Fruit fly (Drosophila melanogaster) whole organism, embryonic: ENCODE data around the gene Cpr67Fb.

Experiments used
- Atf3 ChIP-seq: fragments of 200-800 bp; sonication (Bioruptor generic); optimal IDR thresholded peaks from 3 replicates; lab custom pipeline; 2016; ENCODE audit warnings: missing biosample characterization, missing genetic modification characterization
- Bgb ChIP-seq: fragments of 200-800 bp; sonication (Bioruptor generic); IDR thresholded peaks from 2 replicates; pipeline ENCODE4 v1.3.6; 2022; ENCODE audit warnings: missing biosample characterization, missing genetic modification characterization; ENCODE audit not compliant: partially characterized antibody
- Blimp-1 ChIP-seq: fragments of 200-800 bp; sonication (Bioruptor generic); optimal IDR thresholded peaks from 3 replicates; lab custom pipeline; 2018; ENCODE audit warnings: missing biosample characterization, missing genetic modification characterization, mild to moderate bottlenecking, moderate library complexity, missing genetic modification reagents
- Bteb2 ChIP-seq: fragments of 200-800 bp; sonication (Bioruptor generic); optimal IDR thresholded peaks from 2 replicates; lab custom pipeline; 2016; ENCODE audit warnings: missing biosample characterization, missing genetic modification characterization
- CG11560 ChIP-seq: fragments of 200-800 bp; sonication (Bioruptor generic); IDR thresholded peaks from 3 replicates; pipeline ENCODE4 v1.3.6; 2022; ENCODE audit warnings: missing biosample characterization, missing genetic modification characterization
- CG12769 ChIP-seq: fragments of 200-800 bp; sonication (Bioruptor generic); optimal IDR thresholded peaks from 2 replicates; lab custom pipeline; 2019; ENCODE audit warnings: missing biosample characterization, mild to moderate bottlenecking, missing genetic modification characterization, moderate library complexity
- CG13424 ChIP-seq: fragments of 200-800 bp; sonication (Bioruptor generic); optimal IDR thresholded peaks from 2 replicates; lab custom pipeline; 2019; ENCODE audit warnings: missing biosample characterization, mild to moderate bottlenecking, missing genetic modification characterization, moderate library complexity
- CG14014 ChIP-seq: fragments of 200-800 bp; sonication (Bioruptor generic); IDR thresholded peaks from 2 replicates; pipeline ENCODE4 v1.3.6; 2022; ENCODE audit warnings: missing biosample characterization, missing genetic modification characterization
- CG14050 ChIP-seq: fragments of 200-800 bp; sonication (Bioruptor generic); IDR thresholded peaks from 3 replicates; pipeline ENCODE4 v1.3.6; 2022; ENCODE audit warnings: missing biosample characterization, missing genetic modification characterization
- CG17912 ChIP-seq: fragments of 200-800 bp; sonication (Bioruptor generic); optimal IDR thresholded peaks from 2 replicates; lab custom pipeline; 2018; ENCODE audit warnings: missing biosample characterization, mild to moderate bottlenecking, missing genetic modification characterization
- CG1832 ChIP-seq: fragments of 200-800 bp; sonication (Bioruptor generic); optimal IDR thresholded peaks from 2 replicates; lab custom pipeline; 2017; ENCODE audit warnings: missing biosample characterization, mild to moderate bottlenecking, missing genetic modification characterization, inconsistent platforms
- CG2875 ChIP-seq: fragments of 200-800 bp; sonication (Bioruptor generic); optimal IDR thresholded peaks from 2 replicates; lab custom pipeline; 2017; ENCODE audit warnings: missing biosample characterization, mild to moderate bottlenecking, missing genetic modification characterization, missing genetic modification reagents
- CG31365 ChIP-seq: fragments of 200-800 bp; sonication (Bioruptor generic); optimal IDR thresholded peaks from 2 replicates; lab custom pipeline; 2018; ENCODE audit warnings: missing biosample characterization, mild to moderate bottlenecking, missing genetic modification characterization
- CG3281 ChIP-seq: fragments of 200-800 bp; sonication (Bioruptor generic); optimal IDR thresholded peaks from 3 replicates; lab custom pipeline; 2017; ENCODE audit warnings: missing biosample characterization, mild to moderate bottlenecking, missing genetic modification characterization
- CG4424 ChIP-seq: fragments of 200-800 bp; sonication (Bioruptor generic); optimal IDR thresholded peaks from 3 replicates; lab custom pipeline; 2016; ENCODE audit warnings: missing biosample characterization, missing genetic modification characterization
- CG7987 ChIP-seq: fragments of 200-800 bp; sonication (Bioruptor generic); optimal IDR thresholded peaks from 2 replicates; lab custom pipeline; 2018; ENCODE audit warnings: missing biosample characterization, mild to moderate bottlenecking, missing genetic modification characterization, moderate library complexity
- CG8281 ChIP-seq: fragments of 200-800 bp; sonication (Bioruptor generic); optimal IDR thresholded peaks from 2 replicates; lab custom pipeline; 2018; ENCODE audit warnings: missing biosample characterization, mild to moderate bottlenecking, missing genetic modification characterization, moderate library complexity
- CG8944 ChIP-seq: fragments of 200-800 bp; sonication (Bioruptor generic); optimal IDR thresholded peaks from 3 replicates; lab custom pipeline; 2016; ENCODE audit warnings: missing biosample characterization, missing genetic modification characterization
- CG9817 ChIP-seq: fragments of 200-800 bp; sonication (Bioruptor generic); optimal IDR thresholded peaks from 2 replicates; lab custom pipeline; 2018; ENCODE audit warnings: missing biosample characterization, mild to moderate bottlenecking, missing genetic modification characterization, moderate library complexity
- Dad ChIP-seq: fragments of 200-800 bp; sonication (Bioruptor generic); optimal IDR thresholded peaks from 3 replicates; lab custom pipeline; 2016; ENCODE audit warnings: missing biosample characterization, missing genetic modification characterization
- Ets97D ChIP-seq: fragments of 200-800 bp; sonication (Bioruptor generic); optimal IDR thresholded peaks from 3 replicates; lab custom pipeline; 2016; ENCODE audit warnings: missing biosample characterization, missing genetic modification characterization
- Hey ChIP-seq: fragments of 200-800 bp; sonication (Bioruptor generic); optimal IDR thresholded peaks from 3 replicates; lab custom pipeline; 2018; ENCODE audit warnings: missing biosample characterization, mild to moderate bottlenecking, missing genetic modification characterization
- Lpt ChIP-seq: fragments of >200 bp; optimal IDR thresholded peaks from 2 replicates; lab custom pipeline; 2018; ENCODE audit warnings: missing biosample characterization, missing genetic modification characterization
- Max ChIP-seq: fragments of 200-800 bp; sonication (Bioruptor generic); optimal IDR thresholded peaks from 2 replicates; lab custom pipeline; 2016; ENCODE audit warnings: missing biosample characterization, mild to moderate bottlenecking, missing genetic modification characterization
- Myb ChIP-seq: fragments of 200-800 bp; sonication (Bioruptor generic); optimal IDR thresholded peaks from 2 replicates; lab custom pipeline; 2016; ENCODE audit warnings: missing biosample characterization, missing genetic modification characterization
- NC2α ChIP-seq: fragments of 200-800 bp; sonication (Bioruptor generic); optimal IDR thresholded peaks from 2 replicates; lab custom pipeline; 2016; ENCODE audit warnings: missing biosample characterization, missing genetic modification characterization
- NC2β ChIP-seq: fragments of 200-800 bp; sonication (Bioruptor generic); optimal IDR thresholded peaks from 2 replicates; lab custom pipeline; 2016; ENCODE audit warnings: missing biosample characterization, missing genetic modification characterization
- Oli ChIP-seq: fragments of 200-800 bp; sonication (Bioruptor generic); optimal IDR thresholded peaks from 2 replicates; lab custom pipeline; 2018; ENCODE audit warnings: missing biosample characterization, mild to moderate bottlenecking, missing genetic modification characterization, moderate library complexity
- Poxn ChIP-seq: fragments of 200-800 bp; sonication (Bioruptor generic); IDR thresholded peaks from 2 replicates; pipeline ENCODE4 v1.3.6; 2022; ENCODE audit warnings: missing biosample characterization, missing genetic modification characterization
- aop ChIP-seq: fragments of 200-800 bp; sonication (Bioruptor generic); IDR thresholded peaks from 2 replicates; pipeline ENCODE4 v1.3.6; 2022; ENCODE audit warnings: missing biosample characterization, missing genetic modification characterization
- ash1 ChIP-seq: fragments of 200-800 bp; sonication (Bioruptor generic); optimal IDR thresholded peaks from 2 replicates; lab custom pipeline; 2018; ENCODE audit warnings: missing biosample characterization, mild to moderate bottlenecking, missing genetic modification characterization
- btn ChIP-seq: fragments of 200-800 bp; sonication (Bioruptor generic); optimal IDR thresholded peaks from 2 replicates; lab custom pipeline; 2016; ENCODE audit warnings: missing biosample characterization, missing genetic modification characterization
- fd64A ChIP-seq: fragments of 200-800 bp; sonication (Bioruptor generic); optimal IDR thresholded peaks from 3 replicates; lab custom pipeline; 2018; ENCODE audit warnings: missing biosample characterization, mild to moderate bottlenecking, missing genetic modification characterization
- grn ChIP-seq: fragments of 200-800 bp; sonication (Bioruptor generic); optimal IDR thresholded peaks from 3 replicates; lab custom pipeline; 2017; ENCODE audit warnings: missing biosample characterization, missing genetic modification characterization
- gsb ChIP-seq: fragments of 200-800 bp; sonication (Bioruptor generic); IDR thresholded peaks from 2 replicates; pipeline ENCODE4 v1.3.6; 2022; ENCODE audit warnings: missing biosample characterization, missing genetic modification characterization
- gt ChIP-seq: fragments of 200-800 bp; sonication (Bioruptor generic); IDR thresholded peaks from 2 replicates; pipeline ENCODE4 v1.3.6; 2022; ENCODE audit warnings: missing biosample characterization, missing genetic modification characterization
- hkb ChIP-seq, 2 experiments: fragments of 200-800 bp in 1 of 2; fragments of >200 bp in 1 of 2; sonication (Bioruptor generic) in 1 of 2; IDR thresholded peaks in 1 of 2; optimal IDR thresholded peaks in 1 of 2; 2 replicates each; pipeline versions ENCODE4 v1.3.6 to Lab custom; 2017 to 2022; ENCODE audit warnings: missing biosample characterization in 1 of 2, missing genetic modification characterization in 1 of 2
- lab ChIP-seq: fragments of 200-800 bp; sonication (Bioruptor generic); optimal IDR thresholded peaks from 3 replicates; lab custom pipeline; 2017; ENCODE audit warnings: missing biosample characterization, missing genetic modification characterization, mild to moderate bottlenecking, moderate library complexity, missing genetic modification reagents
- lmd ChIP-seq: fragments of 200-800 bp; sonication (Bioruptor generic); IDR thresholded peaks from 2 replicates; pipeline ENCODE4 v1.3.6; 2022; ENCODE audit warnings: missing biosample characterization, missing genetic modification characterization
- lov ChIP-seq, 2 experiments: fragments of 200-800 bp in 1 of 2; fragments of >200 bp in 1 of 2; sonication (Bioruptor generic) in 1 of 2; IDR thresholded peaks in 1 of 2; optimal IDR thresholded peaks in 1 of 2; 2 replicates in 1 of 2; 3 replicates in 1 of 2; pipeline versions ENCODE4 v1.3.6 to Lab custom; 2017 to 2022; ENCODE audit warnings: missing biosample characterization in 1 of 2, missing genetic modification characterization in 1 of 2
- luna ChIP-seq: fragments of 200-800 bp; sonication (Bioruptor generic); optimal IDR thresholded peaks from 2 replicates; lab custom pipeline; 2016; ENCODE audit warnings: missing biosample characterization, missing genetic modification characterization
- pros ChIP-seq: fragments of 200-800 bp; sonication (Bioruptor generic); optimal IDR thresholded peaks from 3 replicates; lab custom pipeline; 2019; ENCODE audit warnings: missing biosample characterization, mild to moderate bottlenecking, missing genetic modification characterization, moderate library complexity
- ranshi ChIP-seq: fragments of 200-800 bp; sonication (Bioruptor generic); IDR thresholded peaks from 2 replicates; pipeline ENCODE4 v1.3.6; 2022; ENCODE audit warnings: missing biosample characterization, missing genetic modification characterization
- sc ChIP-seq, 3 experiments: fragments of >200 bp in 2 of 3; fragments of 200-800 bp in 1 of 3; sonication (Bioruptor generic) in 1 of 3; optimal IDR thresholded peaks; 2 replicates in 2 of 3; 3 replicates in 1 of 3; lab custom pipeline; 2017; ENCODE audit warnings: mild to moderate bottlenecking in 1 of 3, missing biosample characterization in 1 of 3, missing genetic modification characterization in 1 of 3, missing genetic modification reagents in 1 of 3
- schlank ChIP-seq: fragments of 200-800 bp; sonication (Bioruptor generic); optimal IDR thresholded peaks from 2 replicates; lab custom pipeline; 2018; ENCODE audit warnings: missing biosample characterization, mild to moderate bottlenecking, missing genetic modification characterization
- sens ChIP-seq: fragments of 200-800 bp; sonication (Bioruptor generic); peaks from one replicate; lab custom pipeline; 2016; ENCODE audit warnings: missing biosample characterization, missing genetic modification characterization
- sens-2 ChIP-seq: fragments of 200-800 bp; sonication (Bioruptor generic); IDR thresholded peaks from 2 replicates; pipeline ENCODE4 v1.3.6; 2022; ENCODE audit warnings: missing biosample characterization, missing genetic modification characterization
- slp2 ChIP-seq: fragments of 200-800 bp; sonication (Bioruptor generic); optimal IDR thresholded peaks from 2 replicates; lab custom pipeline; 2016; ENCODE audit warnings: missing biosample characterization, missing genetic modification characterization
- stwl ChIP-seq: fragments of 200-800 bp; sonication (Bioruptor generic); optimal IDR thresholded peaks from 3 replicates; lab custom pipeline; 2018; ENCODE audit warnings: missing biosample characterization, mild to moderate bottlenecking, missing genetic modification characterization, moderate library complexity

Gene Cpr67Fb

dm6 chr3L:10857515-10858023, 36.4 kb upstream of the Cpr67Fb start (continued):
- TF ChIP-seq Max (GFP tag; lab: Kevin White, UChicago) (peak; percentile 11), grn (GFP tag; lab: Kevin White, UChicago) (no peak), ash1 (GFP tag; lab: Kevin White, UChicago) (peak; percentile 76), schlank (tag; lab: Kevin White, UChicago) (no peak), aop (GFP tag; lab: Robert Waterston, UW) (peak; percentile 65; the same call in 1 of the 2 replicates), Dad (GFP tag; lab: Kevin White, UChicago) (peak; percentile 58), sc (optimal IDR thresholded peaks at IDR 0.05; lab: Kevin White, UChicago) (no peak), sc (GFP tag; optimal IDR thresholded peaks at IDR 0.05; lab: Kevin White, UChicago) (no peak), Bteb2 (GFP tag; lab: Kevin White, UChicago) (no peak), lab (GFP tag; lab: Kevin White, UChicago) (peak; percentile 73), CG9817 (tag; lab: Kevin White, UChicago) (no peak), luna (no peak), lov (optimal IDR thresholded peaks at IDR 0.05; lab: Kevin White, UChicago) (no peak), lov (GFP tag; IDR thresholded peaks at IDR 0.05; lab: Robert Waterston, UW) (peak; percentile 75; the same call in 2 of the 3 replicates), lmd (no peak), hkb (optimal IDR thresholded peaks at IDR 0.05; lab: Kevin White, UChicago) (no peak), hkb (GFP tag; IDR thresholded peaks at IDR 0.05; lab: Robert Waterston, UW) (peak; percentile 47; the same call in 1 of the 2 replicates), CG14014 (GFP tag; lab: Robert Waterston, UW) (peak; percentile 21; the same call in 1 of the 2 replicates), stwl (tag; lab: Kevin White, UChicago) (no peak), CG17912 (GFP tag; lab: Kevin White, UChicago) (no peak), fd64A (GFP tag; lab: Kevin White, UChicago) (peak; percentile 44), CG8944 (GFP tag; lab: Kevin White, UChicago) (peak; percentile 23), NC2β (GFP tag; lab: Kevin White, UChicago) (peak; percentile 27), Ets97D (no peak), CG3281 (GFP tag; lab: Kevin White, UChicago) (peak; percentile 49), ranshi (GFP tag; lab: Robert Waterston, UW) (0 out of 2 replicates have a peak, but pooled peaks have one; percentile 46), CG31365 (no peak), Hey (tag; lab: Kevin White, UChicago) (peak; percentile 94), CG12769 (peak; percentile 87), CG13424 (peak; percentile 0), CG14050 (GFP tag; lab: Robert Waterston, UW) (peak; percentile 42; the same call in 2 of the 3 replicates), gsb (0 out of 2 replicates have a peak, but pooled peaks have one; percentile 11), Bgb (GFP tag; lab: Robert Waterston, UW) (peak; percentile 74), NC2α (peak; percentile 35), CG4424 (peak; percentile 100), Lpt (no peak), Oli (no peak), CG8281 (tag; lab: Kevin White, UChicago) (no peak), CG7987 (GFP tag; lab: Kevin White, UChicago) (peak; percentile 72), Poxn (GFP tag; lab: Robert Waterston, UW) (no peak), sens (GFP tag; lab: Kevin White, UChicago) (peak; percentile 90), Blimp-1 (GFP tag; lab: Kevin White, UChicago) (no peak), sens-2 (GFP tag; lab: Robert Waterston, UW) (0 out of 2 replicates have a peak, but pooled peaks have one; percentile 56), CG1832 (peak; percentile 37), Atf3 (GFP tag; lab: Kevin White, UChicago) (no peak), gt (no peak), Myb (GFP tag; lab: Kevin White, UChicago) (peak; percentile 11), slp2 (GFP tag; lab: Kevin White, UChicago) (peak; percentile 7), CG2875 (GFP tag; lab: Kevin White, UChicago) (peak; percentile 60), CG11560 (tag; lab: Robert Waterston, UW) (no peak), pros (GFP tag; lab: Kevin White, UChicago) (peak; percentile 99), btn (GFP tag; lab: Kevin White, UChicago) (peak; percentile 30)
